Fruit fly (Drosophila melanogaster): ENCODE data around the gene r-cup.

The r-cup gene

dm6 chrX:21045448-21045941 lies 19.8 kb upstream of the r-cup start:
- TF ChIP-seq CG6808 (GFP tag; optimal IDR thresholded peaks at IDR 0.05) (peak; percentile 53), eg (GFP tag; IDR thresholded peaks at IDR 0.05) (peak; percentile 71), Hr4 (GFP tag; optimal IDR thresholded peaks at IDR 0.05) (peak; percentile 0), net (GFP tag; optimal IDR thresholded peaks at IDR 0.05) (peak; percentile 26), CG8632 (GFP tag; optimal IDR thresholded peaks at IDR 0.05) (no peak), spab (GFP tag; optimal IDR thresholded peaks at IDR 0.05) (no peak), CG8119 (GFP tag; IDR thresholded peaks at IDR 0.05) (peak; percentile 66), CG16779 (tag; optimal IDR thresholded peaks at IDR 0.05) (peak; percentile 65), fkh (GFP tag; optimal IDR thresholded peaks at IDR 0.05) (peak; percentile 72), CG6276 (GFP tag; optimal IDR thresholded peaks at IDR 0.05) (peak; percentile 86), Ets96B (tag; optimal IDR thresholded peaks at IDR 0.05) (peak; percentile 56), CG6854 (GFP tag; optimal IDR thresholded peaks at IDR 0.05) (no peak), CG10669 (GFP tag; optimal IDR thresholded peaks at IDR 0.05) (peak; percentile 16), CG10631 (GFP tag; optimal IDR thresholded peaks at IDR 0.05) (no peak), Smox (GFP tag; optimal IDR thresholded peaks at IDR 0.05) (no peak), CG1621 (tag; optimal IDR thresholded peaks at IDR 0.05) (no peak), CG15336 (GFP tag; IDR thresholded peaks at IDR 0.05) (peak; percentile 75), CG6163 (GFP tag; IDR thresholded peaks at IDR 0.05) (peak; percentile 65), CG9139 (GFP tag; optimal IDR thresholded peaks at IDR 0.05) (peak; percentile 20), Eip78C (GFP tag) (peak; percentile 47), CG3032 (tag; optimal IDR thresholded peaks at IDR 0.05) (peak; percentile 51), Sox14 (GFP tag; optimal IDR thresholded peaks at IDR 0.05) (no peak), dsx (GFP tag; optimal IDR thresholded peaks at IDR 0.05; ENCODE audit: poor library complexity, severe bottlenecking) (peak; percentile 45), ss (GFP tag; optimal IDR thresholded peaks at IDR 0.05) (peak; percentile 48 to 66), Gug (GFP tag; IDR thresholded peaks at IDR 0.05) (peak; percentile 41; the same call in 1 of the 2 replicates), CG8319 (GFP tag; optimal IDR thresholded peaks at IDR 0.05) (no peak)

- TF ChIP-seq net (GFP tag; optimal IDR thresholded peaks at IDR 0.05), result peak; percentile 18
- peak; percentile 71 for TF ChIP-seq Eip78C (GFP tag)
- TF ChIP-seq lz (GFP tag; optimal IDR thresholded peaks at IDR 0.05), result no peak
- TF ChIP-seq achi (GFP tag; optimal IDR thresholded peaks at IDR 0.05), result peak; percentile 21
- no peak for TF ChIP-seq CG7368 (GFP tag; optimal IDR thresholded peaks at IDR 0.05)
- no peak for TF ChIP-seq topi (GFP tag; optimal IDR thresholded peaks at IDR 0.05)
- TF ChIP-seq Hr4 (GFP tag; optimal IDR thresholded peaks at IDR 0.05), result peak; percentile 27
- TF ChIP-seq dac (GFP tag; optimal IDR thresholded peaks at IDR 0.05), result no peak
- TF ChIP-seq Smox (GFP tag; optimal IDR thresholded peaks at IDR 0.05), result no peak
- no peak for TF ChIP-seq CG6792 (GFP tag; optimal IDR thresholded peaks at IDR 0.05)
- no peak for TF ChIP-seq fkh (GFP tag; optimal IDR thresholded peaks at IDR 0.05)
- TF ChIP-seq eg (GFP tag; IDR thresholded peaks at IDR 0.05), result peak; percentile 75
- TF ChIP-seq CG6854 (GFP tag; optimal IDR thresholded peaks at IDR 0.05), result no peak
- peak; percentile 59 for TF ChIP-seq CG10631 (GFP tag; optimal IDR thresholded peaks at IDR 0.05)
- TF ChIP-seq OdsH (GFP tag; optimal IDR thresholded peaks at IDR 0.05), result peak; percentile 57
- TF ChIP-seq fd59A (GFP tag; optimal IDR thresholded peaks at IDR 0.05), result no peak
- no peak for TF ChIP-seq vri (GFP tag; optimal IDR thresholded peaks at IDR 0.05)
- no peak for TF ChIP-seq pdm3 (GFP tag; optimal IDR thresholded peaks at IDR 0.05)
- TF ChIP-seq CG32006 (GFP tag; optimal IDR thresholded peaks at IDR 0.05), result peak; percentile 71
- no peak for TF ChIP-seq CG9139 (GFP tag; optimal IDR thresholded peaks at IDR 0.05)
- peak; percentile 41 for TF ChIP-seq CG34406 (GFP tag; optimal IDR thresholded peaks at IDR 0.05)
- peak; percentile 24; the same call in 1 of the 2 replicates for TF ChIP-seq CG15336 (GFP tag; IDR thresholded peaks at IDR 0.05)
- TF ChIP-seq CG3032 (tag; optimal IDR thresholded peaks at IDR 0.05), result peak; percentile 30
- no peak for TF ChIP-seq Lpt (GFP tag; optimal IDR thresholded peaks at IDR 0.05)
- no peak for TF ChIP-seq CG8119 (GFP tag; IDR thresholded peaks at IDR 0.05)
- TF ChIP-seq Sox102F (GFP tag; optimal IDR thresholded peaks at IDR 0.05), result no peak
- TF ChIP-seq fd85E (GFP tag; optimal IDR thresholded peaks at IDR 0.05), result no peak
- TF ChIP-seq CG11294 (GFP tag; IDR thresholded peaks at IDR 0.05), result peak; percentile 47; the same call in 1 of the 2 replicates
- no peak for TF ChIP-seq CG16779 (tag; optimal IDR thresholded peaks at IDR 0.05)
- peak; percentile 48 to 55 for TF ChIP-seq salr (GFP tag; optimal IDR thresholded peaks at IDR 0.05)
- peak; percentile 7 for TF ChIP-seq dsx (GFP tag; optimal IDR thresholded peaks at IDR 0.05; ENCODE audit: poor library complexity, severe bottlenecking)
- TF ChIP-seq CG11762 (GFP tag; optimal IDR thresholded peaks at IDR 0.05; ENCODE audit: insufficient read depth), result peak; percentile 28
- TF ChIP-seq CG3919 (GFP tag; optimal IDR thresholded peaks at IDR 0.05), result peak; percentile 13
- peak; percentile 32 for TF ChIP-seq svp (GFP tag)
- TF ChIP-seq Blimp-1 (GFP tag; optimal IDR thresholded peaks at IDR 0.05), result no peak
These were observed 19.3 kb upstream of the r-cup start, which contains the start of gene Cbs for dm6 chrX:21044831-21045447. Gene Cbs (plus strand): TSS chrX:21045138.

Measured in whole organism, prepupa.